Fruit fly (Drosophila melanogaster): ENCODE measurements around the gene CG6610.

CG6610 gene

dm6 chr3L:6094697-6095096, 19.4 kb downstream of the CG6610 start, which contains the start of the genes CG10467 and loj (continued):
- TF ChIP-seq CG9705 (GFP tag; optimal IDR thresholded peaks at IDR 0.05), result peak; percentile 88
- TF ChIP-seq Hnf4 (GFP tag; optimal IDR thresholded peaks at IDR 0.05), result peak; percentile 89
- TF ChIP-seq Myc (optimal IDR thresholded peaks at IDR 0.05), result no peak
- TF ChIP-seq CrebA (GFP tag; optimal IDR thresholded peaks at IDR 0.05; ENCODE audit: borderline replicate concordance), result peak; percentile 7
- peak; percentile 75 for TF ChIP-seq Jra (GFP tag; optimal IDR thresholded peaks at IDR 0.05)

- no peak for TF ChIP-seq Vsx2 (GFP tag; optimal IDR thresholded peaks at IDR 0.05; ENCODE audit: partially characterized antibody)
- TF ChIP-seq dsf (GFP tag; optimal IDR thresholded peaks at IDR 0.05; ENCODE audit: borderline replicate concordance), result no peak
- TF ChIP-seq Mio (GFP tag; optimal IDR thresholded peaks at IDR 0.05), result no peak
- TF ChIP-seq dmrt93B (GFP tag; optimal IDR thresholded peaks at IDR 0.05), result no peak
- TF ChIP-seq CrebA (GFP tag; optimal IDR thresholded peaks at IDR 0.05; ENCODE audit: borderline replicate concordance), result no peak
- TF ChIP-seq Abd-B (GFP tag; optimal IDR thresholded peaks at IDR 0.05), result no peak
- no peak for TF ChIP-seq sage (GFP tag; optimal IDR thresholded peaks at IDR 0.05)
- no peak for TF ChIP-seq Myc (optimal IDR thresholded peaks at IDR 0.05)
- TF ChIP-seq sv (GFP tag; optimal IDR thresholded peaks at IDR 0.05), result no peak
- no peak for TF ChIP-seq CG32264 (GFP tag; optimal IDR thresholded peaks at IDR 0.05)
- TF ChIP-seq OdsH (GFP tag; optimal IDR thresholded peaks at IDR 0.05), result no peak
- TF ChIP-seq rgr (GFP tag; optimal IDR thresholded peaks at IDR 0.05), result no peak
- no peak for TF ChIP-seq psq (GFP tag; optimal IDR thresholded peaks at IDR 0.05)
Observed at dm6 chr3L:6097270-6097669, 21.9 kb downstream of the CG6610 start, which contains the start of gene Ets65A. Gene Ets65A, plus strand, starts transcription at chr3L:6097617.

DNA sequence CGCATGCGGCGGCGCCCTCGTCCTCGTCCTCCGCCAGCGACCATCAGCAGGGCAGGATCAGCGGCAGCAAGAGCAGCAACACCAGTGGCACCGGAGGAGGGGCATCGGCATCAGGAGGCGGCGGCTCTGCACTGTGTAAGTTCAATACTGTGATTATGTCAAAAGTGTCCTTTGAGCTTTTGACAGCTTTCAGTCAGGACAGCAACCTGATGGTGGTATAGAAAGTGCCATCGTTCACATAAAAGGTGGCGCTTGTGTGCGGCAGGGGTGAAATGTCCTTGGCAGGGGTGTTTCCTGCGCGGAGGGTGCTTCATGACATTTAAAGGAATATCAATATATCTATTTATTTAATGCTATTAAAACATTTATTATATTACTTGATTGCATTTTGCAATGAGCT, 28.3 kb downstream of the CG6610 start:
- TF ChIP-seq psq (GFP tag; optimal IDR thresholded peaks at IDR 0.05) (no peak), rgr (GFP tag; optimal IDR thresholded peaks at IDR 0.05) (no peak), Dfd (GFP tag; optimal IDR thresholded peaks at IDR 0.05) (no peak), pan (optimal IDR thresholded peaks at IDR 0.05) (no peak), Abd-B (GFP tag; optimal IDR thresholded peaks at IDR 0.05) (no peak), Hr83 (GFP tag; optimal IDR thresholded peaks at IDR 0.05; ENCODE audit: poor library complexity, severe bottlenecking) (no peak), Hnf4 (GFP tag; optimal IDR thresholded peaks at IDR 0.05) (no peak), h (GFP tag; optimal IDR thresholded peaks at IDR 0.05) (no peak)

dm6 chr3L:6104551-6104950, 29.2 kb downstream of the CG6610 start:
- TF ChIP-seq brk (GFP tag; optimal IDR thresholded peaks at IDR 0.05), result no peak
- no peak for TF ChIP-seq lola (GFP tag; optimal IDR thresholded peaks at IDR 0.05)
- TF ChIP-seq foxo (GFP tag; optimal IDR thresholded peaks at IDR 0.05), result no peak
- no peak for TF ChIP-seq psq (GFP tag; optimal IDR thresholded peaks at IDR 0.05)
- TF ChIP-seq OdsH (GFP tag; optimal IDR thresholded peaks at IDR 0.05), result no peak
- TF ChIP-seq Hr78 (GFP tag; optimal IDR thresholded peaks at IDR 0.05), result no peak
- no peak for TF ChIP-seq Vsx2 (GFP tag; optimal IDR thresholded peaks at IDR 0.05; ENCODE audit: partially characterized antibody)
- no peak for TF ChIP-seq pan (optimal IDR thresholded peaks at IDR 0.05)
- TF ChIP-seq dsf (GFP tag; optimal IDR thresholded peaks at IDR 0.05; ENCODE audit: borderline replicate concordance), result no peak
- no peak for TF ChIP-seq sv (GFP tag; optimal IDR thresholded peaks at IDR 0.05)
- TF ChIP-seq br (GFP tag; optimal IDR thresholded peaks at IDR 0.05), result no peak
- TF ChIP-seq dmrt93B (GFP tag; optimal IDR thresholded peaks at IDR 0.05), result no peak
- TF ChIP-seq fru (GFP tag; optimal IDR thresholded peaks at IDR 0.05), result no peak
- TF ChIP-seq Jra (GFP tag; optimal IDR thresholded peaks at IDR 0.05), result no peak
- no peak for TF ChIP-seq rgr (GFP tag; optimal IDR thresholded peaks at IDR 0.05)
- TF ChIP-seq dl (GFP tag; optimal IDR thresholded peaks at IDR 0.05; ENCODE audit: insufficient read depth in 1 of 2, partially characterized antibody in 2 of 2), result no peak
- TF ChIP-seq Rel (GFP tag; optimal IDR thresholded peaks at IDR 0.05), result no peak
- no peak for TF ChIP-seq Rel (tag; optimal IDR thresholded peaks at IDR 0.05)

- TF ChIP-seq OdsH (GFP tag; optimal IDR thresholded peaks at IDR 0.05) (no peak), HLH106 (tag; optimal IDR thresholded peaks at IDR 0.05) (no peak), usp (GFP tag; optimal IDR thresholded peaks at IDR 0.05) (no peak), dsf (GFP tag; optimal IDR thresholded peaks at IDR 0.05; ENCODE audit: borderline replicate concordance) (no peak), psq (GFP tag; optimal IDR thresholded peaks at IDR 0.05) (no peak), Hr78 (GFP tag; optimal IDR thresholded peaks at IDR 0.05) (no peak), lola (GFP tag; optimal IDR thresholded peaks at IDR 0.05) (no peak), rgr (GFP tag; optimal IDR thresholded peaks at IDR 0.05) (no peak)
Observed at dm6 chr3L:6105435-6105834, 30.1 kb downstream of the CG6610 start.
